Worm (Caenorhabditis elegans): ENCODE measurements around the gene str-261.
A peak's percentile ranks its signal among the peaks of the same experiment; 100 is the strongest.
"Not testable (repeated sequence)": the region's sequence is repeated elsewhere in the genome, so short reads cannot be mapped to it uniquely, and the experiment has no call there.

The str-261 gene

DNA sequence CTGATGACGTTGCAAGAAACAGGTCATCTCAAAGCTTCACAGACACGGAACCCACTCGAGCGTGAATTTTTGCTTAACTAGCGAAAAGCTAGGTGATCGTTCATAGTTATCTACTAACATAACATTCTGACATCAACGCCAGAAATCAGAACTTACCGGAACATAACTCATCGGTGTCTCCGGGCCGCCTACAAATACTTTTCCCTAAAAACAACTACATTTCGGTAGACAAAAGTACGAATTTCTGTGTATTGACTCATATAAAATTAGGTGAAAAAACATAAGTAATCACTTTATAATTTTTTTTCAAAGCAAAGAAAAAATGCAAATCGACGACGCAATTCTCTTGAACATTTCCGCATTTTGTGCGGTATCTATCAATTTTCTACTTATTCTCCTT is at the start of gene str-261:
Gene str-261 (plus strand): TSS at position 301 of the 400 bp plus-strand sequence.
- TF ChIP-seq ceh-45 (GFP tag; IDR thresholded peaks at IDR 0.05) (no peak), pag-3 (tag; optimal IDR thresholded peaks at IDR 0.05; ENCODE audit: borderline replicate concordance) (no peak)

DNA sequence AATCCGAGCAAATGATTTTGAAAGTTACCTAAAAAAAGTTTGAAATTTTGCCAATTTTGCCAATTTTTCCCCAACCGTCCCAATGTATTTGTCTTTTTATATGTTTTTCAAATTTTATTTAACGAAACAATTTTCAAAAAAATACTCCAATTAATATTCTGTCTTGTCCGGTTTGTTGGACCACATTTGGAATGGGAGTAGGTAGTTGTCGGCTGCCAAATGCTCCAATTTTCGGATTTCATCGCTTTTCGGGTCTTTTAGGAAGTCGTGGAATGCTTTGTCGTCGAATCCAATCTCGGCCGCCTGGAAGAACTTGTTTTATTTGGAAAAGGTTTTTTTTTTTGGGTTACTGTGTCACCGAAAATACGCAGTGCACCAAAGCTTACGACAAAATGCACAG is 49.2 kb upstream of the str-261 start:
- TF ChIP-seq npax-4 (tag; optimal IDR thresholded peaks at IDR 0.05) = no peak
- TF ChIP-seq dmd-4 (tag; optimal IDR thresholded peaks at IDR 0.05; ENCODE audit: borderline replicate concordance) = no peak
- TF ChIP-seq gmeb-2 (tag; optimal IDR thresholded peaks at IDR 0.05) = no peak
- TF ChIP-seq hlh-30 (tag; optimal IDR thresholded peaks at IDR 0.05; ENCODE audit: insufficient read depth) = no peak
- no peak for TF ChIP-seq rnt-1 (tag; optimal IDR thresholded peaks at IDR 0.05)
- no peak for TF ChIP-seq lin-11 (tag; optimal IDR thresholded peaks at IDR 0.05)
- TF ChIP-seq ref-2 (tag; optimal IDR thresholded peaks at IDR 0.05) = no peak
- no peak for TF ChIP-seq ttx-3 (tag; optimal IDR thresholded peaks at IDR 0.05)
- no peak for TF ChIP-seq ama-1 (optimal IDR thresholded peaks at IDR 0.05)
- TF ChIP-seq ceh-19 (GFP tag; optimal IDR thresholded peaks at IDR 0.05) = no peak
- TF ChIP-seq nhr-232 (tag; optimal IDR thresholded peaks at IDR 0.05) = no peak
- TF ChIP-seq T23F11.4 (GFP tag; optimal IDR thresholded peaks at IDR 0.05) = no peak
- no peak for TF ChIP-seq fax-1 (tag; optimal IDR thresholded peaks at IDR 0.05)
- no peak for TF ChIP-seq F13H6.1 (tag; optimal IDR thresholded peaks at IDR 0.05)

DNA sequence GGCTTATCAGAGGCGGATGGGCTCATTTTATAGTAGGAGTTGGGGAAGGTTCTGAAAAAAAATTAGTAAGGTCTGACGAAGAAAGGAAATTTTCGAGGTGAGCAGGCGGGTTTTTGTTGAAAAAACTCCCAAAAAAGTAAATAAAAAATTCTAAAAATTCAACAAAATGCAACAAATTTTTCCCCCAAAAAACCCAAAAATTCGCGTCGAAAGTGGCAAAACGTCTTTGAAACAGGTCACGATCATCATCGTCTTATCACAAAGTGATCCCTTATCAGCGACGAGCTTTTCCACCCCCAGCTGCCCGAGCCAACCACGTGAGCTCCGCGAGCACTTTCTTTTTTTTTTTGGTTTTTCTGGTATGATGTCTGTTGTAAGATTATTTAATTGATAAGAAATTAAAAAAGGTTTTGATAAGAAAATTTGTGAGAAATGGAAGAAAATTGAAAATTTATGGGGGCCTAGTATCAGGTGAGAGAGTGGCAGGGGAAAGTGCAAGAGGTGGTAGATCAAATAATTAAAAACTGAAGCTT is 47.7 kb upstream of the str-261 start, which contains the start of gene Y48A6B.7:
Gene Y48A6B.7 (minus strand): TSS at position 51 of the 533 bp plus-strand sequence.
- TF ChIP-seq pqm-1 (tag; optimal IDR thresholded peaks at IDR 0.05) (peak; percentile 62), syd-9 (tag; optimal IDR thresholded peaks at IDR 0.05) (no peak), pat-9 (tag; optimal IDR thresholded peaks at IDR 0.05) (no peak), elt-2 (tag; optimal IDR thresholded peaks at IDR 0.05) (peak; percentile 58)

DNA sequence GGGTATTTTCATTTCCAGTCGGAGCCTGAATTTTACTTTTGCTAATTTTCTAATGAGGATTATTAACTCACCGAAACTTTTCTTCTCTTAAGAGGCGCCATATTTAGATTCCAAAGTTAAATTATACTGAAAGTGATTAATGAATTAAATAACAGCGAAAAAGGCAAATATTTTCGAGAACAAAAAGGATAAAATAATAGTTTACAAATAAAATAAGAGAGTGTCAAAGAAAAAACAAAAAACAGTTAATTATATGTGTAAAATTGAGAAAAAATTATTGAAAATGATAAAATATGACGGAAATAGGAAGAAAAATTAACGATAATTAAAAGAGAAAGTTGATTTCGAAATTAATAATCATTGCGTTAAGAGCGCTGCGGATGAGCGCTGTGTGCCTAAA is 45.0 kb upstream of the str-261 start, which contains the start of gene Y48A6B.8:
Gene Y48A6B.8 (minus strand): TSS at position 101 of the 400 bp plus-strand sequence.
- TF ChIP-seq tbx-7 (tag; optimal IDR thresholded peaks at IDR 0.05); ceh-45 (GFP tag; IDR thresholded peaks at IDR 0.05); ceh-14 (tag; optimal IDR thresholded peaks at IDR 0.05): not testable (repeated sequence)

DNA sequence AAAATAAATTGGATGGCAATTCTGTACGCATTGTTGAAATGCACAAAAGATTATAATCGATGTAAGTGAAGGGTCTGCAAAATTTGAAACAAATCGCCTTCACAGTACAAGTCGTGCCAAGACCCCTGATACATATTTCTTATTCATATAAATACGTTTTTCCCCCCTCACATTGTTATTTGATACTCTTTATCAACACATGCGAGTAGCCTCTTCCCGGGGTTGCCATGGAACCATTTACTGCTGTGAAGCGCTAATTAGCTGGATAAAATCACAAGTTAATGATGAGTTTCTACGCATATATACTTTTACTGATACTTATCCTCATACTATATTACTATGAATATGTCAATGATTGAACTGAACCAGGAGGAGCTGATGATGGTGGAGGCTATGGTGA is 43.0 kb upstream of the str-261 start, which contains the start of gene Y48A6B.14:
Gene Y48A6B.14 (plus strand): TSS at position 301 of the 400 bp plus-strand sequence.
- TF ChIP-seq sdc-2 (tag; optimal IDR thresholded peaks at IDR 0.05) (no peak), hlh-30 (tag; optimal IDR thresholded peaks at IDR 0.05; ENCODE audit: insufficient read depth) (no peak), odd-2 (tag; optimal IDR thresholded peaks at IDR 0.05) (no peak), che-1 (tag; optimal IDR thresholded peaks at IDR 0.05) (no peak), pax-1 (tag; optimal IDR thresholded peaks at IDR 0.05) (no peak), ceh-9 (tag; optimal IDR thresholded peaks at IDR 0.05) (no peak), lim-6 (tag; optimal IDR thresholded peaks at IDR 0.05) (no peak), syd-9 (tag; optimal IDR thresholded peaks at IDR 0.05) (no peak), pat-9 (tag; optimal IDR thresholded peaks at IDR 0.05) (no peak), hlh-6 (tag; optimal IDR thresholded peaks at IDR 0.05) (no peak), npax-4 (tag; optimal IDR thresholded peaks at IDR 0.05) (no peak), F13H6.1 (tag; optimal IDR thresholded peaks at IDR 0.05) (no peak), ceh-18 (tag; optimal IDR thresholded peaks at IDR 0.05) (no peak), pag-3 (tag; optimal IDR thresholded peaks at IDR 0.05; ENCODE audit: borderline replicate concordance) (no peak)

DNA sequence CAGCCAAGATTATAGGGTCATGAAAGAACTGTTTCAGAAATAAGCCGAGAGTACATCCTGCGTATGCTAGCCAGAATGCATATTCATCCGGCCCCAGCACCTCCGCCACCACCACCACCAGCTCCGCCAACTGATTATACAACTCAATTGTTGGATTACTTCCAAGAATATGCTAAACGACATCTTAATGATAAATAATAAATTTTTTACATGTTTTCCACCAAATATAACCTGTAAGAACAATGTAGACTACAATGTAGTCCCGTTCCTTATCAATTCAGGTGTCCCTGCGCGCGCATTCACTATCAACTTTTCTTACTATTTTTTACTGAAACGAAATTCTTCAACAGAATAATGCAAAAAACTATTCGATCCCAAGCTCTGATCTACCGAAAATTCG is 41.4 kb upstream of the str-261 start, which contains the start of gene Y48A6B.9:
Gene Y48A6B.9 (plus strand): TSS at position 301 of the 400 bp plus-strand sequence.
- TF ChIP-seq gmeb-2 (tag; optimal IDR thresholded peaks at IDR 0.05) (no peak), hlh-15 (tag; optimal IDR thresholded peaks at IDR 0.05) (no peak), hlh-13 (GFP tag; optimal IDR thresholded peaks at IDR 0.05) (no peak), fax-1 (tag; optimal IDR thresholded peaks at IDR 0.05) (no peak), unc-3 (GFP tag; conservative IDR thresholded peaks at IDR 0.05) (no peak), unc-3 (tag; optimal IDR thresholded peaks at IDR 0.05) (no peak), che-1 (tag; optimal IDR thresholded peaks at IDR 0.05) (no peak), dmd-4 (tag; optimal IDR thresholded peaks at IDR 0.05; ENCODE audit: borderline replicate concordance) (no peak), mec-3 (tag; optimal IDR thresholded peaks at IDR 0.05; ENCODE audit: borderline replicate concordance) (no peak), tbx-2 (tag; optimal IDR thresholded peaks at IDR 0.05) (no peak), sdc-2 (tag; optimal IDR thresholded peaks at IDR 0.05) (no peak), eyg-1 (tag; optimal IDR thresholded peaks at IDR 0.05) (no peak), elt-4 (tag; optimal IDR thresholded peaks at IDR 0.05) (no peak), dve-1 (tag; optimal IDR thresholded peaks at IDR 0.05) (no peak)

All from whole organism, late embryonic.